Worm (Caenorhabditis elegans) whole organism, young adult: ENCODE measurements around the gene Y53C12A.8.
"Not testable (repeated sequence)": the region's sequence is repeated elsewhere in the genome, so short reads cannot be mapped to it uniquely, and the experiment has no call there.

Source experiments
- akir-1 ChIP-seq: fragments of 200-800 bp; sonication (Bioruptor generic); optimal IDR thresholded peaks from 2 replicates; lab custom pipeline; 2018; ENCODE audit warnings: mild to moderate bottlenecking, missing genetic modification characterization, moderate library complexity, missing compliant biosample characterization
- lin-35 ChIP-seq, 3 experiments: fragments of 150-350 bp in 2 of 3; sonication (generic microtip) in 1 of 3; optimal IDR thresholded peaks; 2 replicates each; lab custom pipeline; 2014 to 2018; ENCODE audit warnings: missing biosample characterization in 3 of 3, missing genetic modification characterization in 3 of 3, missing genetic modification reagents in 3 of 3

DNA sequence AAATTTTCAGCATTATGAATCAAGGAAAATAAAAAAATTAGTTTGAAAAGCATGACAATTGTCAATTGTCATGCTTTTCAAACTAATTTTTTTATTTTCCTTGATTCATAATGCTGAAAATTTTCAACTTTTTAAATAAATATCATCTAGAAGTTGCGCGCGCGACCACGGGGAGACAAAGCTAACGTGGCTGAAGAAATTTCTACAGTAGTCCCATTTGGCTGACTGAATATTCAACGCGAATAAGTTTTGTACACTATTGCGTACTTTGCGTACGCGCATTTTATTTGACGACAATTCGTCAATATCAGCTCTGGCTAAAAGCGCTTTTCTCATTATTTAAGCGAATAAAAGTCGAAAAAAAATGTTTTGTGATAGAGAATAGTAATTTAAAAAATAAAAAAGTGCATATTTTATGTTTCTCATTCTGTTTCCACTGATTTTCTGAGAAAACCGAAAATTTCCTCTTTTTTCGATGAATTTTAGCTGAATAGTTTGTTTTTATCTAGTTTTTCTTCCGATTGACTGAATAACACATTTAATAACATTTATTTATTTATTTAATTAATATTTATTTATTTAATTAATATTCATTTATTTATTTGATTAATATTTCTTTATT is 18.5 kb upstream of the Y53C12A.8 start, which contains the start of gene Y53C12A.11:
- not testable (repeated sequence) for TF ChIP-seq akir-1; lin-35 (GFP tag; optimal IDR thresholded peaks at IDR 0.05; lab: Kevin White, UChicago)
